Fruit fly (Drosophila melanogaster) whole organism, prepupa: ENCODE results near the gene CG33939.

Experiments used
- Blimp-1 ChIP-seq: fragments of 200-800 bp; sonication (Bioruptor generic); optimal IDR thresholded peaks from 3 replicates; lab custom pipeline; 2017; ENCODE audit warnings: missing biosample characterization, missing genetic modification characterization, mild to moderate bottlenecking, moderate library complexity, missing genetic modification reagents
- CG10631 ChIP-seq: fragments of 200-800 bp; sonication (Bioruptor generic); optimal IDR thresholded peaks from 2 replicates; lab custom pipeline; 2016; ENCODE audit warnings: missing biosample characterization, missing genetic modification characterization
- CG10669 ChIP-seq: fragments of 200-800 bp; sonication (Bioruptor generic); optimal IDR thresholded peaks from 3 replicates; lab custom pipeline; 2018; ENCODE audit warnings: missing biosample characterization, mild to moderate bottlenecking, missing genetic modification characterization, moderate library complexity
- CG11762 ChIP-seq: fragments of 200-800 bp; sonication (Bioruptor generic); optimal IDR thresholded peaks from 3 replicates; lab custom pipeline; 2016; ENCODE audit warnings: missing biosample characterization, missing genetic modification characterization; ENCODE audit not compliant: insufficient read depth
- CG11902 ChIP-seq: fragments of 200-800 bp; sonication (Bioruptor generic); optimal IDR thresholded peaks from 3 replicates; lab custom pipeline; 2016; ENCODE audit warnings: missing biosample characterization, missing genetic modification characterization
- CG15336 ChIP-seq: fragments of 200-800 bp; sonication (Bioruptor generic); IDR thresholded peaks from 2 replicates; pipeline ENCODE4 v1.3.6; 2022; ENCODE audit warnings: missing biosample characterization, missing genetic modification characterization
- CG1621 ChIP-seq: fragments of 200-800 bp; sonication (Bioruptor generic); optimal IDR thresholded peaks from 3 replicates; lab custom pipeline; 2018; ENCODE audit warnings: missing biosample characterization, mild to moderate bottlenecking, missing genetic modification characterization
- CG16779 ChIP-seq: fragments of 200-800 bp; sonication (Bioruptor generic); optimal IDR thresholded peaks from 3 replicates; lab custom pipeline; 2017; ENCODE audit warnings: missing biosample characterization, mild to moderate bottlenecking, missing genetic modification characterization
- CG3032 ChIP-seq: fragments of 200-800 bp; optimal IDR thresholded peaks from 2 replicates; lab custom pipeline; 2019; ENCODE audit warnings: missing biosample characterization, mild to moderate bottlenecking, missing genetic modification characterization, moderate library complexity
- CG31627 ChIP-seq: fragments of 200-800 bp; sonication (Bioruptor generic); optimal IDR thresholded peaks from 3 replicates; lab custom pipeline; 2016; ENCODE audit warnings: missing biosample characterization, missing genetic modification characterization
- CG34406 ChIP-seq: fragments of 200-800 bp; sonication (Bioruptor generic); optimal IDR thresholded peaks from 3 replicates; lab custom pipeline; 2016; ENCODE audit warnings: missing biosample characterization, missing genetic modification characterization
- CG3919 ChIP-seq: fragments of 200-800 bp; sonication (Bioruptor generic); optimal IDR thresholded peaks from 3 replicates; lab custom pipeline; 2016; ENCODE audit warnings: missing biosample characterization, missing genetic modification characterization
- CG4318 ChIP-seq: fragments of 200-800 bp; sonication (Bioruptor generic); optimal IDR thresholded peaks from 3 replicates; lab custom pipeline; 2017; ENCODE audit warnings: missing biosample characterization, mild to moderate bottlenecking, missing genetic modification characterization
- CG6163 ChIP-seq: fragments of 200-800 bp; sonication (Bioruptor generic); IDR thresholded peaks from 3 replicates; pipeline ENCODE4 v1.3.6; 2022; ENCODE audit warnings: missing biosample characterization, missing genetic modification characterization
- CG6276 ChIP-seq: fragments of 200-800 bp; sonication (Bioruptor generic); optimal IDR thresholded peaks from 2 replicates; lab custom pipeline; 2017; ENCODE audit warnings: missing biosample characterization, mild to moderate bottlenecking, missing genetic modification characterization
- CG6792 ChIP-seq: fragments of 200-800 bp; sonication (Bioruptor generic); optimal IDR thresholded peaks from 3 replicates; lab custom pipeline; 2016; ENCODE audit warnings: missing biosample characterization, missing genetic modification characterization
- CG6808 ChIP-seq: fragments of 200-800 bp; sonication (Bioruptor generic); optimal IDR thresholded peaks from 3 replicates; lab custom pipeline; 2017; ENCODE audit warnings: missing biosample characterization, missing genetic modification characterization, mild to moderate bottlenecking, moderate library complexity, missing genetic modification reagents
- CG6854 ChIP-seq: fragments of 200-800 bp; sonication (Bioruptor generic); optimal IDR thresholded peaks from 2 replicates; lab custom pipeline; 2017; ENCODE audit warnings: missing biosample characterization, mild to moderate bottlenecking, missing genetic modification characterization
- CG7368 ChIP-seq: fragments of 200-800 bp; sonication (Bioruptor generic); optimal IDR thresholded peaks from 3 replicates; lab custom pipeline; 2016; ENCODE audit warnings: missing biosample characterization, missing genetic modification characterization
- CG8119 ChIP-seq: fragments of 200-800 bp; sonication (Bioruptor generic); IDR thresholded peaks from 3 replicates; pipeline ENCODE4 v1.3.6; 2022; ENCODE audit warnings: missing biosample characterization, missing genetic modification characterization
- CG8319 ChIP-seq: fragments of 200-800 bp; sonication (Bioruptor generic); optimal IDR thresholded peaks from 3 replicates; lab custom pipeline; 2016; ENCODE audit warnings: missing biosample characterization, missing genetic modification characterization
- CG8632 ChIP-seq: fragments of 200-800 bp; sonication (Bioruptor generic); optimal IDR thresholded peaks from 3 replicates; lab custom pipeline; 2016; ENCODE audit warnings: missing biosample characterization, missing genetic modification characterization
- CG9139 ChIP-seq: fragments of 200-800 bp; sonication (Bioruptor generic); optimal IDR thresholded peaks from 3 replicates; lab custom pipeline; 2017; ENCODE audit warnings: missing biosample characterization, mild to moderate bottlenecking, missing genetic modification characterization
- Eip78C ChIP-seq: fragments of 200-800 bp; sonication (Bioruptor generic); peaks from one replicate; lab custom pipeline; 2016; ENCODE audit warnings: missing biosample characterization, missing genetic modification characterization
- Ets21C ChIP-seq: fragments of 200-800 bp; sonication (Bioruptor generic); optimal IDR thresholded peaks from 3 replicates; lab custom pipeline; 2016; ENCODE audit warnings: missing biosample characterization, missing genetic modification characterization
- Ets96B ChIP-seq: fragments of 200-800 bp; optimal IDR thresholded peaks from 2 replicates; lab custom pipeline; 2019; ENCODE audit warnings: missing biosample characterization, mild to moderate bottlenecking, missing genetic modification characterization, moderate library complexity
- Gug ChIP-seq: fragments of 200-800 bp; sonication (Bioruptor generic); IDR thresholded peaks from 2 replicates; pipeline ENCODE4 v1.3.6; 2022; ENCODE audit warnings: missing biosample characterization, missing genetic modification characterization
- Hr38 ChIP-seq: sonication (Bioruptor generic); optimal IDR thresholded peaks from 2 replicates; lab custom pipeline; 2016; ENCODE audit warnings: missing biosample characterization, missing genetic modification characterization
- Hr39 ChIP-seq: fragments of 200-800 bp; sonication (Bioruptor generic); optimal IDR thresholded peaks from 2 replicates; lab custom pipeline; 2016; ENCODE audit warnings: missing biosample characterization, missing genetic modification characterization
- Lpt ChIP-seq: fragments of 200-800 bp; sonication (Bioruptor generic); optimal IDR thresholded peaks from 3 replicates; lab custom pipeline; 2016; ENCODE audit warnings: missing biosample characterization, missing genetic modification characterization
- Met ChIP-seq: fragments of 200-800 bp; sonication (Bioruptor generic); optimal IDR thresholded peaks from 3 replicates; lab custom pipeline; 2016; ENCODE audit warnings: missing biosample characterization, missing genetic modification characterization
- OdsH ChIP-seq: fragments of 200-800 bp; sonication (Bioruptor generic); optimal IDR thresholded peaks from 3 replicates; lab custom pipeline; 2016; ENCODE audit warnings: missing biosample characterization, missing genetic modification characterization
- Smox ChIP-seq: fragments of 200-800 bp; sonication (Bioruptor generic); optimal IDR thresholded peaks from 3 replicates; lab custom pipeline; 2016; ENCODE audit warnings: missing biosample characterization, missing genetic modification characterization
- Sox102F ChIP-seq: fragments of 200-800 bp; sonication (Bioruptor generic); optimal IDR thresholded peaks from 2 replicates; lab custom pipeline; 2016; ENCODE audit warnings: missing biosample characterization, mild to moderate bottlenecking, missing genetic modification characterization
- Sox14 ChIP-seq: fragments of 200-800 bp; sonication (Bioruptor generic); optimal IDR thresholded peaks from 3 replicates; lab custom pipeline; 2016; ENCODE audit warnings: missing biosample characterization, missing genetic modification characterization
- Sox15 ChIP-seq: fragments of 200-800 bp; sonication (Bioruptor generic); optimal IDR thresholded peaks from 3 replicates; lab custom pipeline; 2016; ENCODE audit warnings: missing biosample characterization, missing genetic modification characterization
- achi ChIP-seq: fragments of 200-800 bp; sonication (Bioruptor generic); optimal IDR thresholded peaks from 3 replicates; lab custom pipeline; 2016; ENCODE audit warnings: missing biosample characterization, missing genetic modification characterization
- acj6 ChIP-seq: fragments of 200-800 bp; sonication (Bioruptor generic); optimal IDR thresholded peaks from 3 replicates; lab custom pipeline; 2016; ENCODE audit warnings: missing biosample characterization, missing genetic modification characterization
- cyc ChIP-seq: fragments of 200-800 bp; sonication (Bioruptor generic); optimal IDR thresholded peaks from 3 replicates; lab custom pipeline; 2016; ENCODE audit warnings: missing biosample characterization, missing genetic modification characterization
- dac ChIP-seq: fragments of 200-800 bp; sonication (Bioruptor generic); optimal IDR thresholded peaks from 2 replicates; lab custom pipeline; 2017; ENCODE audit warnings: missing biosample characterization, mild to moderate bottlenecking, missing genetic modification characterization
- eg ChIP-seq: fragments of 200-800 bp; sonication (Bioruptor generic); IDR thresholded peaks from 3 replicates; pipeline ENCODE4 v1.3.6; 2022; ENCODE audit warnings: missing biosample characterization, missing genetic modification characterization
- fd59A ChIP-seq: fragments of 200-800 bp; sonication (Bioruptor generic); optimal IDR thresholded peaks from 2 replicates; lab custom pipeline; 2017; ENCODE audit warnings: missing biosample characterization, mild to moderate bottlenecking, missing genetic modification characterization, missing genetic modification reagents
- fd85E ChIP-seq: fragments of 200-800 bp; sonication (Bioruptor generic); optimal IDR thresholded peaks from 3 replicates; lab custom pipeline; 2016; ENCODE audit warnings: missing biosample characterization, missing genetic modification characterization
- fkh ChIP-seq: fragments of 200-800 bp; sonication (Bioruptor generic); optimal IDR thresholded peaks from 3 replicates; lab custom pipeline; 2017; ENCODE audit warnings: missing biosample characterization, mild to moderate bottlenecking, missing genetic modification characterization, moderate library complexity
- lz ChIP-seq: fragments of 200-800 bp; sonication (Bioruptor generic); optimal IDR thresholded peaks from 3 replicates; lab custom pipeline; 2016; ENCODE audit warnings: missing biosample characterization, missing genetic modification characterization
- net ChIP-seq: fragments of 200-800 bp; sonication (Bioruptor generic); optimal IDR thresholded peaks from 3 replicates; lab custom pipeline; 2016; ENCODE audit warnings: missing biosample characterization, missing genetic modification characterization
- salr ChIP-seq, 2 experiments: fragments of 200-800 bp; sonication (Bioruptor generic); optimal IDR thresholded peaks; 3 replicates each; lab custom pipeline; 2016 to 2018; ENCODE audit warnings: missing biosample characterization in 2 of 2, missing genetic modification characterization in 2 of 2, mild to moderate bottlenecking in 1 of 2
- spab ChIP-seq: fragments of 200-800 bp; sonication (Bioruptor generic); optimal IDR thresholded peaks from 2 replicates; lab custom pipeline; 2017; ENCODE audit warnings: missing biosample characterization, mild to moderate bottlenecking, missing genetic modification characterization, missing genetic modification reagents
- svp ChIP-seq: fragments of 200-800 bp; sonication (Bioruptor generic); peaks from one replicate; lab custom pipeline; 2016; ENCODE audit warnings: missing biosample characterization, missing genetic modification characterization
- vri ChIP-seq: fragments of 200-800 bp; sonication (Bioruptor generic); optimal IDR thresholded peaks from 3 replicates; lab custom pipeline; 2016; ENCODE audit warnings: missing biosample characterization, mild to moderate bottlenecking, missing genetic modification characterization

CG33939 gene

dm6 chrX:19157471-19157870, 17.2 kb downstream of the CG33939 start:
- TF ChIP-seq dac (GFP tag; lab: Kevin White, UChicago) = no peak
- no peak for TF ChIP-seq net (GFP tag; lab: Kevin White, UChicago)
- peak; percentile 94 for TF ChIP-seq svp (GFP tag; lab: Kevin White, UChicago)

dm6 chrX:19155922-19156437, 18.7 kb downstream of the CG33939 start:
- TF ChIP-seq achi (GFP tag; lab: Kevin White, UChicago) (peak; percentile 89), salr (GFP tag; optimal IDR thresholded peaks at IDR 0.05; lab: Kevin White, UChicago) (peak; percentile 68 to 75), acj6 (GFP tag; lab: Kevin White, UChicago) (peak; percentile 89), CG7368 (peak; percentile 84), Sox14 (GFP tag; lab: Kevin White, UChicago) (peak; percentile 73), Sox102F (GFP tag; lab: Kevin White, UChicago) (peak; percentile 84), dac (GFP tag; lab: Kevin White, UChicago) (no peak), CG3032 (tag; lab: Kevin White, UChicago) (peak; percentile 87), CG31627 (GFP tag; lab: Kevin White, UChicago) (peak; percentile 64), CG15336 (GFP tag; lab: Robert Waterston, UW) (peak; percentile 82), CG6854 (GFP tag; lab: Kevin White, UChicago) (peak; percentile 68), Lpt (GFP tag; lab: Kevin White, UChicago) (peak; percentile 78), cyc (GFP tag; lab: Kevin White, UChicago) (peak; percentile 75), Hr38 (no peak), fd85E (GFP tag; lab: Kevin White, UChicago) (peak; percentile 43), CG9139 (GFP tag; lab: Kevin White, UChicago) (peak; percentile 83), CG11762 (peak; percentile 78), CG8319 (GFP tag; lab: Kevin White, UChicago) (peak; percentile 73), CG11902 (GFP tag; lab: Kevin White, UChicago) (peak; percentile 73), eg (peak; percentile 87), Hr39 (GFP tag; lab: Kevin White, UChicago) (peak; percentile 64), lz (GFP tag; lab: Kevin White, UChicago) (peak; percentile 72), Blimp-1 (GFP tag; lab: Kevin White, UChicago) (peak; percentile 91), vri (peak; percentile 91), fd59A (GFP tag; lab: Kevin White, UChicago) (peak; percentile 81), CG34406 (GFP tag; lab: Kevin White, UChicago) (peak; percentile 88), Met (GFP tag; lab: Kevin White, UChicago) (peak; percentile 85), CG3919 (GFP tag; lab: Kevin White, UChicago) (peak; percentile 89), Ets21C (GFP tag; lab: Kevin White, UChicago) (peak; percentile 52), Smox (peak; percentile 79), CG10631 (GFP tag; lab: Kevin White, UChicago) (peak; percentile 89), CG6808 (GFP tag; lab: Kevin White, UChicago) (peak; percentile 89), CG6792 (GFP tag; lab: Kevin White, UChicago) (peak; percentile 90), CG8632 (peak; percentile 90), spab (peak; percentile 82), CG6276 (peak; percentile 68), fkh (GFP tag; lab: Kevin White, UChicago) (no peak), Ets96B (tag; lab: Kevin White, UChicago) (peak; percentile 89), Sox15 (peak; percentile 61), Gug (GFP tag; lab: Robert Waterston, UW) (peak; percentile 76), CG6163 (GFP tag; lab: Robert Waterston, UW) (peak; percentile 94), CG16779 (tag; lab: Kevin White, UChicago) (peak; percentile 75), CG4318 (peak; percentile 45), CG10669 (GFP tag; lab: Kevin White, UChicago) (peak; percentile 88), CG8119 (GFP tag; lab: Robert Waterston, UW) (peak; percentile 80), OdsH (GFP tag; lab: Kevin White, UChicago) (peak; percentile 86), svp (GFP tag; lab: Kevin White, UChicago) (peak; percentile 91), Eip78C (GFP tag; lab: Kevin White, UChicago) (peak; percentile 92), net (GFP tag; lab: Kevin White, UChicago) (peak; percentile 84), CG1621 (tag; lab: Kevin White, UChicago) (peak; percentile 83)
